Fruit fly (Drosophila melanogaster) whole organism: Measurements from ENCODE around the gene Hsp27.

Experiments used
- CG8478 ChIP-seq: fragments of >200 bp; optimal IDR thresholded peaks from 2 replicates; lab custom pipeline; 2018; ENCODE audit warnings: inconsistent platforms
- Dll ChIP-seq: fragments of >200 bp; optimal IDR thresholded peaks from 2 replicates; lab custom pipeline; 2017
- psq ChIP-seq: fragments of >200 bp; optimal IDR thresholded peaks from 2 replicates; lab custom pipeline; 2017
- usp ChIP-seq: fragments of >200 bp; optimal IDR thresholded peaks from 2 replicates; lab custom pipeline; 2017; ENCODE audit warnings: missing biosample characterization, missing genetic modification characterization, mixed read lengths

DNA sequence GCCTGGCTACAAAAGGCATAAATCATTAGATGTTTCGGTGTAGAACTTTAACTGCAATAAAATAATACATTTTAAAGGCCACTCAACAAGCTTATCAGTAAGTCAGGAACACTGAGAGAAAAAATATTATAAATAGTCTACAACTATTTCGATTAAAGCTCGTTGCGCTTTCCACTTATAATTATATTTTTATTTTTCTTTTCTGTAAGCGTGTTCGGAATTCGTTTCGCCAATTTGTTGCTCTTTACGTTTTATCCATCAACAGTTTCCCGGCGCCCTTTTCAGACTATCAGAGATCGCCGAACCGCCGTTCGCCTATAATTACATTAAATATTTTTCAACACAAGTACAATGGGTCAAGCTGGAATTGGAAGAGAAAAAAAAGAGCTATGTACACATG is 44.8 kb upstream of the Hsp27 start:
- no peak for TF ChIP-seq usp (GFP tag; lab: Kevin White, UChicago)
- no peak for TF ChIP-seq psq (lab: Kevin White, UChicago)
- TF ChIP-seq Dll (lab: Kevin White, UChicago) = no peak
- TF ChIP-seq CG8478 (lab: Kevin White, UChicago) = no peak
